Worm (Caenorhabditis elegans) whole organism, L4/young adult: ENCODE data around the gene ints-9.

Experiments used
- W03F9.2 ChIP-seq: fragments of 150-350 bp; optimal IDR thresholded peaks from 2 replicates; lab custom pipeline; 2014; ENCODE audit warnings: missing biosample characterization, missing genetic modification characterization
- dao-5 ChIP-seq: sonication (generic microtip); optimal IDR thresholded peaks from 2 replicates; lab custom pipeline; 2016; ENCODE audit warnings: missing genotype, missing genetic modification characterization, moderate library complexity, missing compliant biosample characterization

DNA sequence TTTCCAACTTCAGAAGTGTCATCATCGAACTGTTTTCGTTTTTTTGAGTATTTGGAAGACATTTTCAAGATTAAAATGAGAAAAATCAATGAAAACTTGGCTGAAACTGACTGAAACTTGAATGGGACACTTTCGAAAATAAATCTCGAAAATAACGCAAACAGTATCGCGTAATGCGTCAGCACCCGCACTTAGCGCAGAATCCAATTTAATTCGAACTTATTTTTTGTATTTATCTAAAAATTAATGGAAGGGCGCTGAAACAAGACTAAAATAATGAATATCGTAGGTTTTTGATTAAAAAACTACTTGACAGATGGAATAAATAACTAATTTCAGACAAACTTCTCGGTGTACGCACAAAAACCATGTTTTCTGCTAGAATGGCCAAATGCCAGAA, at the start of gene ints-9, which contains the start of gene snu-66:
- TF ChIP-seq dao-5 (tag; lab: Kevin White, UChicago) (no peak), W03F9.2 (tag; lab: Kevin White, UChicago) (no peak)
